Worm (Caenorhabditis elegans): ENCODE data around the gene bcc-1.

ce11 chrIV:11119972-11120562 is 27.7 kb upstream of the bcc-1 start:
- TF ChIP-seq klf-2 (GFP tag; conservative IDR thresholded peaks at IDR 0.05) (no peak), ztf-23 (GFP tag; IDR thresholded peaks at IDR 0.05) (0 out of 2 replicates have a peak, but pooled peaks have one; percentile 41), ref-1 (GFP tag; conservative IDR thresholded peaks at IDR 0.05) (no peak), med-1 (GFP tag; optimal IDR thresholded peaks at IDR 0.05; ENCODE audit: insufficient read depth) (no peak), tab-1 (GFP tag; IDR thresholded peaks at IDR 0.05) (no peak), T22C8.4 (GFP tag; IDR thresholded peaks at IDR 0.05) (no peak)
